Fruit fly (Drosophila melanogaster) whole organism, prepupa: ENCODE data around the gene Gycalpha99B.
A peak's percentile ranks its signal among the peaks of the same experiment; 100 is the strongest.

Experiments
- CG10631 ChIP-seq: fragments of 200-800 bp; sonication (Bioruptor generic); optimal IDR thresholded peaks from 2 replicates; lab custom pipeline; 2016; ENCODE audit warnings: missing biosample characterization, missing genetic modification characterization
- CG11294 ChIP-seq: fragments of 200-800 bp; sonication (Bioruptor generic); IDR thresholded peaks from 2 replicates; pipeline ENCODE4 v1.3.6; 2022; ENCODE audit warnings: missing biosample characterization, missing genetic modification characterization
- CG11762 ChIP-seq: fragments of 200-800 bp; sonication (Bioruptor generic); optimal IDR thresholded peaks from 3 replicates; lab custom pipeline; 2016; ENCODE audit warnings: missing biosample characterization, missing genetic modification characterization; ENCODE audit not compliant: insufficient read depth
- CG11902 ChIP-seq: fragments of 200-800 bp; sonication (Bioruptor generic); optimal IDR thresholded peaks from 3 replicates; lab custom pipeline; 2016; ENCODE audit warnings: missing biosample characterization, missing genetic modification characterization
- CG1621 ChIP-seq: fragments of 200-800 bp; sonication (Bioruptor generic); optimal IDR thresholded peaks from 3 replicates; lab custom pipeline; 2018; ENCODE audit warnings: missing biosample characterization, mild to moderate bottlenecking, missing genetic modification characterization
- CG16779 ChIP-seq: fragments of 200-800 bp; sonication (Bioruptor generic); optimal IDR thresholded peaks from 3 replicates; lab custom pipeline; 2017; ENCODE audit warnings: missing biosample characterization, mild to moderate bottlenecking, missing genetic modification characterization
- CG3032 ChIP-seq: fragments of 200-800 bp; optimal IDR thresholded peaks from 2 replicates; lab custom pipeline; 2019; ENCODE audit warnings: missing biosample characterization, mild to moderate bottlenecking, missing genetic modification characterization, moderate library complexity
- CG31627 ChIP-seq: fragments of 200-800 bp; sonication (Bioruptor generic); optimal IDR thresholded peaks from 3 replicates; lab custom pipeline; 2016; ENCODE audit warnings: missing biosample characterization, missing genetic modification characterization
- CG32006 ChIP-seq: fragments of 200-800 bp; sonication (Bioruptor generic); optimal IDR thresholded peaks from 3 replicates; lab custom pipeline; 2017; ENCODE audit warnings: missing biosample characterization, mild to moderate bottlenecking, missing genetic modification characterization
- CG3919 ChIP-seq: fragments of 200-800 bp; sonication (Bioruptor generic); optimal IDR thresholded peaks from 3 replicates; lab custom pipeline; 2016; ENCODE audit warnings: missing biosample characterization, missing genetic modification characterization
- CG4318 ChIP-seq: fragments of 200-800 bp; sonication (Bioruptor generic); optimal IDR thresholded peaks from 3 replicates; lab custom pipeline; 2017; ENCODE audit warnings: missing biosample characterization, mild to moderate bottlenecking, missing genetic modification characterization
- CG6854 ChIP-seq: fragments of 200-800 bp; sonication (Bioruptor generic); optimal IDR thresholded peaks from 2 replicates; lab custom pipeline; 2017; ENCODE audit warnings: missing biosample characterization, mild to moderate bottlenecking, missing genetic modification characterization
- CG8319 ChIP-seq: fragments of 200-800 bp; sonication (Bioruptor generic); optimal IDR thresholded peaks from 3 replicates; lab custom pipeline; 2016; ENCODE audit warnings: missing biosample characterization, missing genetic modification characterization
- CG9139 ChIP-seq: fragments of 200-800 bp; sonication (Bioruptor generic); optimal IDR thresholded peaks from 3 replicates; lab custom pipeline; 2017; ENCODE audit warnings: missing biosample characterization, mild to moderate bottlenecking, missing genetic modification characterization
- Eip75B ChIP-seq: fragments of 200-800 bp; sonication (Bioruptor generic); optimal IDR thresholded peaks from 3 replicates; lab custom pipeline; 2016; ENCODE audit warnings: missing biosample characterization, missing genetic modification characterization
- Eip78C ChIP-seq: fragments of 200-800 bp; sonication (Bioruptor generic); peaks from one replicate; lab custom pipeline; 2016; ENCODE audit warnings: missing biosample characterization, missing genetic modification characterization
- Ets96B ChIP-seq: fragments of 200-800 bp; optimal IDR thresholded peaks from 2 replicates; lab custom pipeline; 2019; ENCODE audit warnings: missing biosample characterization, mild to moderate bottlenecking, missing genetic modification characterization, moderate library complexity
- Gug ChIP-seq: fragments of 200-800 bp; sonication (Bioruptor generic); IDR thresholded peaks from 2 replicates; pipeline ENCODE4 v1.3.6; 2022; ENCODE audit warnings: missing biosample characterization, missing genetic modification characterization
- Lpt ChIP-seq: fragments of 200-800 bp; sonication (Bioruptor generic); optimal IDR thresholded peaks from 3 replicates; lab custom pipeline; 2016; ENCODE audit warnings: missing biosample characterization, missing genetic modification characterization
- Met ChIP-seq: fragments of 200-800 bp; sonication (Bioruptor generic); optimal IDR thresholded peaks from 3 replicates; lab custom pipeline; 2016; ENCODE audit warnings: missing biosample characterization, missing genetic modification characterization
- OdsH ChIP-seq: fragments of 200-800 bp; sonication (Bioruptor generic); optimal IDR thresholded peaks from 3 replicates; lab custom pipeline; 2016; ENCODE audit warnings: missing biosample characterization, missing genetic modification characterization
- Smox ChIP-seq: fragments of 200-800 bp; sonication (Bioruptor generic); optimal IDR thresholded peaks from 3 replicates; lab custom pipeline; 2016; ENCODE audit warnings: missing biosample characterization, missing genetic modification characterization
- Sox102F ChIP-seq: fragments of 200-800 bp; sonication (Bioruptor generic); optimal IDR thresholded peaks from 2 replicates; lab custom pipeline; 2016; ENCODE audit warnings: missing biosample characterization, mild to moderate bottlenecking, missing genetic modification characterization
- Sox14 ChIP-seq: fragments of 200-800 bp; sonication (Bioruptor generic); optimal IDR thresholded peaks from 3 replicates; lab custom pipeline; 2016; ENCODE audit warnings: missing biosample characterization, missing genetic modification characterization
- achi ChIP-seq: fragments of 200-800 bp; sonication (Bioruptor generic); optimal IDR thresholded peaks from 3 replicates; lab custom pipeline; 2016; ENCODE audit warnings: missing biosample characterization, missing genetic modification characterization
- acj6 ChIP-seq: fragments of 200-800 bp; sonication (Bioruptor generic); optimal IDR thresholded peaks from 3 replicates; lab custom pipeline; 2016; ENCODE audit warnings: missing biosample characterization, missing genetic modification characterization
- cyc ChIP-seq: fragments of 200-800 bp; sonication (Bioruptor generic); optimal IDR thresholded peaks from 3 replicates; lab custom pipeline; 2016; ENCODE audit warnings: missing biosample characterization, missing genetic modification characterization
- dsx ChIP-seq: fragments of 200-800 bp; optimal IDR thresholded peaks from 3 replicates; lab custom pipeline; 2019; ENCODE audit warnings: missing biosample characterization, mild to moderate bottlenecking, missing genetic modification characterization, moderate library complexity; ENCODE audit not compliant: poor library complexity, severe bottlenecking
- eg ChIP-seq: fragments of 200-800 bp; sonication (Bioruptor generic); IDR thresholded peaks from 3 replicates; pipeline ENCODE4 v1.3.6; 2022; ENCODE audit warnings: missing biosample characterization, missing genetic modification characterization
- esn ChIP-seq: fragments of 200-800 bp; sonication (Bioruptor generic); optimal IDR thresholded peaks from 2 replicates; lab custom pipeline; 2016; ENCODE audit warnings: missing biosample characterization, mild to moderate bottlenecking, missing genetic modification characterization, moderate library complexity
- fd59A ChIP-seq: fragments of 200-800 bp; sonication (Bioruptor generic); optimal IDR thresholded peaks from 2 replicates; lab custom pipeline; 2017; ENCODE audit warnings: missing biosample characterization, mild to moderate bottlenecking, missing genetic modification characterization, missing genetic modification reagents
- fd85E ChIP-seq: fragments of 200-800 bp; sonication (Bioruptor generic); optimal IDR thresholded peaks from 3 replicates; lab custom pipeline; 2016; ENCODE audit warnings: missing biosample characterization, missing genetic modification characterization
- lz ChIP-seq: fragments of 200-800 bp; sonication (Bioruptor generic); optimal IDR thresholded peaks from 3 replicates; lab custom pipeline; 2016; ENCODE audit warnings: missing biosample characterization, missing genetic modification characterization
- net ChIP-seq: fragments of 200-800 bp; sonication (Bioruptor generic); optimal IDR thresholded peaks from 3 replicates; lab custom pipeline; 2016; ENCODE audit warnings: missing biosample characterization, missing genetic modification characterization
- pdm3 ChIP-seq: fragments of 200-800 bp; sonication (Bioruptor generic); optimal IDR thresholded peaks from 3 replicates; lab custom pipeline; 2016; ENCODE audit warnings: missing biosample characterization, missing genetic modification characterization
- salr ChIP-seq, 2 experiments: fragments of 200-800 bp; sonication (Bioruptor generic); optimal IDR thresholded peaks; 3 replicates each; lab custom pipeline; 2016 to 2018; ENCODE audit warnings: missing biosample characterization in 2 of 2, missing genetic modification characterization in 2 of 2, mild to moderate bottlenecking in 1 of 2
- spab ChIP-seq: fragments of 200-800 bp; sonication (Bioruptor generic); optimal IDR thresholded peaks from 2 replicates; lab custom pipeline; 2017; ENCODE audit warnings: missing biosample characterization, mild to moderate bottlenecking, missing genetic modification characterization, missing genetic modification reagents
- ss ChIP-seq, 2 experiments: fragments of 200-800 bp; sonication (Bioruptor generic); optimal IDR thresholded peaks; 2 replicates in 1 of 2; 3 replicates in 1 of 2; lab custom pipeline; 2017 to 2018; ENCODE audit warnings: mild to moderate bottlenecking in 2 of 2, missing biosample characterization in 2 of 2, missing genetic modification characterization in 2 of 2, moderate library complexity in 1 of 2
- svp ChIP-seq: fragments of 200-800 bp; sonication (Bioruptor generic); peaks from one replicate; lab custom pipeline; 2016; ENCODE audit warnings: missing biosample characterization, missing genetic modification characterization
- topi ChIP-seq: fragments of 200-800 bp; sonication (Bioruptor generic); optimal IDR thresholded peaks from 3 replicates; lab custom pipeline; 2016; ENCODE audit warnings: missing biosample characterization, missing genetic modification characterization

The Gycalpha99B gene

dm6 chr3R:29708322-29708721 is 26.0 kb downstream of the Gycalpha99B start:
- TF ChIP-seq svp (GFP tag; lab: Kevin White, UChicago), result peak; percentile 4
- TF ChIP-seq lz (GFP tag; lab: Kevin White, UChicago), result no peak
- TF ChIP-seq Sox14 (GFP tag; lab: Kevin White, UChicago), result peak; percentile 55
- no peak for TF ChIP-seq CG8319
- TF ChIP-seq Lpt (GFP tag; lab: Kevin White, UChicago), result no peak
- no peak for TF ChIP-seq CG4318 (GFP tag; lab: Kevin White, UChicago)
- no peak for TF ChIP-seq ss (GFP tag; optimal IDR thresholded peaks at IDR 0.05; lab: Kevin White, UChicago)
- TF ChIP-seq Ets96B, result no peak
- TF ChIP-seq dsx (GFP tag; lab: Kevin White, UChicago), result no peak

dm6 chr3R:29711434-29711833 is 29.1 kb downstream of the Gycalpha99B start:
- TF ChIP-seq eg (GFP tag; lab: Robert Waterston, UW) (no peak), Eip78C (peak; percentile 13)

DNA sequence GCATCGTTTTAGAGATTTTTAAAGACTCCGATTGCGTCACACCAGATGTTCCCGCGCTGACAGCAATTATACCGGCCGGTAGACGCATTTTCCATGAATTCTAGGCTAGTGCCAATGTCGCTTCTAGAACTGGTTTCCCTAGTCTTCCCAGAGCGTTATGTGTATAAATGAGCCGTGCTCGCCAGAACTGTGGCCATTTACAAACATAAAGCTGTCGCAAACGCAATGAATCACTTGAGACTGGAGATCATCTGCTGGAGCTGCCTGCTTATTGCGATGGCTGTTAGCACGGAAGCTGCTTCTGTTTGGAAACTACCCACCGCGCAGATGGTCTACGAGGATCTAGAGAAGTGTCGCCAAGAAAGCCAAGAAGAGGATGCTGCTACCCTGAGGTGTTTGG is 32.0 kb downstream of the Gycalpha99B start, which contains the start of gene Obp99d:
TSS of gene Obp99d (plus strand) at position 192 of the 400 bp plus-strand sequence.
- TF ChIP-seq Smox, result no peak
- no peak for TF ChIP-seq CG11902 (GFP tag; lab: Kevin White, UChicago)
- TF ChIP-seq CG31627 (GFP tag; lab: Kevin White, UChicago), result no peak
- TF ChIP-seq CG11294, result no peak
- TF ChIP-seq CG4318 (GFP tag; lab: Kevin White, UChicago), result no peak
- TF ChIP-seq OdsH (GFP tag; lab: Kevin White, UChicago), result no peak
- TF ChIP-seq spab (GFP tag; lab: Kevin White, UChicago), result no peak
- no peak for TF ChIP-seq CG6854
- TF ChIP-seq Gug, result no peak
- no peak for TF ChIP-seq CG32006 (GFP tag; lab: Kevin White, UChicago)
- no peak for TF ChIP-seq CG11762 (GFP tag; lab: Kevin White, UChicago)
- no peak for TF ChIP-seq achi (GFP tag; lab: Kevin White, UChicago)
- TF ChIP-seq acj6, result no peak
- TF ChIP-seq Met, result no peak
- no peak for TF ChIP-seq salr (GFP tag; optimal IDR thresholded peaks at IDR 0.05; lab: Kevin White, UChicago)
- TF ChIP-seq CG9139 (GFP tag; lab: Kevin White, UChicago), result no peak
- TF ChIP-seq Lpt (GFP tag; lab: Kevin White, UChicago), result no peak
- TF ChIP-seq eg (GFP tag; lab: Robert Waterston, UW), result no peak
- TF ChIP-seq CG10631 (GFP tag; lab: Kevin White, UChicago), result no peak
- TF ChIP-seq fd59A (GFP tag; lab: Kevin White, UChicago), result no peak
- TF ChIP-seq, all 60 proteins: peak for 0

- no peak for TF ChIP-seq net
- no peak for TF ChIP-seq CG9139 (GFP tag; lab: Kevin White, UChicago)
- TF ChIP-seq topi (GFP tag; lab: Kevin White, UChicago), result no peak
- no peak for TF ChIP-seq cyc
- TF ChIP-seq CG3032 (tag; lab: Kevin White, UChicago), result no peak
These were observed 33.0 kb downstream of the Gycalpha99B start, which contains the start of gene Dup99B for dm6 chr3R:29715277-29715676. Dup99B (minus strand) TSS chr3R:29715377.

DNA sequence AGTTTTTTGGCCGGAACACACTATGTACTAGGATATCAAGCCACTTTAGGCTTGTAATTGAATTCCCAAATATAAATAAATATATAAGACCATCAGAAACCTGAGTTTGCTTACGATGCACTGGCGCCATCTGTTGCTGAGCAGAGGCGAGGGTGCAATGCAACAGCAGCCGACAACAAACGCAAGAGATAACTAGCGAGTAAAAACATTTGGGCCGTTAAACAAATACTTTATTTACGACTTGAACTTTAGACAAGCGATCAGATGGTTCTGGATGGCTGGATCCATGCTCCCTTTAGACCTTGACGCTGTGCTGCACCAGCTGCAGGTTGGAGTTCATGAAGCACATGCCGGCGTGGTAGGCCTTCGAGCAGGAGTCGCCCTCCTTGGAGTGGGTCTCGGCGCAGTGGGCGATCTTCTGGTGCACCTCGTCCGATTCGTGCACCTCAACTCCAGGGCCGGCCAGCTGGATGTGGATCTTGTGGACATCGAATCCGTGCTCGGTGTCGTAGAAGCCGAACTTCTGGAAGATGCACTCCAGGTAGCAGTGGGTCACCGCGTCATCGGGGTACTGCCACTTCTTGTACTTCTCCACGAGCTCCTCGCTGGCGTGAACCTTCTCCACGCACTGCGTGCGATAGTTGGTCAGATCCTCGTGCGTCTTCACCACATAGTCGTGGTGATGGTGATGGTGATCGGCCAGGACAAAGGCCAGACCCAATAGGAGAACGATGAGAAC is 33.9 kb downstream of the Gycalpha99B start:
- no peak for TF ChIP-seq cyc
- peak; percentile 6 for TF ChIP-seq OdsH (GFP tag; lab: Kevin White, UChicago)
- no peak for TF ChIP-seq CG31627 (GFP tag; lab: Kevin White, UChicago)
- no peak for TF ChIP-seq Sox102F (GFP tag; lab: Kevin White, UChicago)
- no peak for TF ChIP-seq CG8319
- TF ChIP-seq fd85E (GFP tag; lab: Kevin White, UChicago), result no peak
- no peak for TF ChIP-seq CG16779 (tag; lab: Kevin White, UChicago)
- no peak for TF ChIP-seq esn (GFP tag; lab: Kevin White, UChicago)
- TF ChIP-seq CG11762 (GFP tag; lab: Kevin White, UChicago), result no peak
- TF ChIP-seq pdm3 (GFP tag; lab: Kevin White, UChicago), result no peak
- no peak for TF ChIP-seq Smox
- peak; percentile 5 for TF ChIP-seq CG3919 (GFP tag; lab: Kevin White, UChicago)
- TF ChIP-seq Eip78C, result peak; percentile 36
- TF ChIP-seq spab (GFP tag; lab: Kevin White, UChicago), result no peak
- TF ChIP-seq Eip75B, result no peak
- no peak for TF ChIP-seq topi (GFP tag; lab: Kevin White, UChicago)
- TF ChIP-seq CG3032 (tag; lab: Kevin White, UChicago), result no peak
- TF ChIP-seq CG1621 (tag; lab: Kevin White, UChicago), result no peak
